Worm (Caenorhabditis elegans) whole organism, L4 larva: Measurements from ENCODE around the gene D1005.2.

Experiments
- daf-16 ChIP-seq, 3 experiments: sonication (generic microtip); optimal IDR thresholded peaks; 2 replicates each; lab custom pipeline; 2016 to 2017; ENCODE audit warnings: missing genetic modification characterization in 3 of 3, missing genetic modification reagents in 3 of 3, mild to moderate bottlenecking in 2 of 3, missing compliant biosample characterization in 2 of 3, missing biosample characterization in 1 of 3, moderate library complexity in 1 of 3
- daf-19 ChIP-seq: fragments of 200-800 bp; sonication (Bioruptor generic); conservative IDR thresholded peaks from 2 replicates; pipeline ENCODE4 v1.3.6; 2022; ENCODE audit warnings: missing genetic modification characterization, missing compliant biosample characterization
- hlh-30 ChIP-seq: sonication (generic microtip); optimal IDR thresholded peaks from 2 replicates; lab custom pipeline; 2017; ENCODE audit warnings: antibody characterized with exemption, mild to moderate bottlenecking, missing genetic modification characterization, missing compliant biosample characterization; ENCODE audit not compliant: insufficient read depth

DNA sequence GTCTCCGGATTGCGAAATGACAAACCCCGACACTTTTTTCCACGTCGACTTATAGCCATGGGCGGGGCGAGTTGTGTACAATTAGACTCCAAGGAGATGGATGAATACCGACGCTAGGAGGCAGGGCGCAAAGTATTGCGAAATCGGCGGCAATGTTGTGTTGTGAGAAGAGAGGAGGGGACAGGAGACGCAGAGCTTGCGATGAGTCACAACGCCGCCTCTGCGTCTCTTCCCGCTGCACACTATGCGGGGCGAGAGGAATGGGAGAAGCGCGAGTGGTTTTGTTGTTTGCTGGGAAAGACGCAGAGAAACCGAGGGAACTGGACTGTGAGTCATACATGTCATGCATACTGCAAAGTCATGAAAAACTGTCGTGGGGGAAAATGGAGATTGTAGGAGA, 4.4 kb upstream of the D1005.2 start:
- peak; percentile 96 for TF ChIP-seq hlh-30 (tag; lab: Kevin White, UChicago)
- TF ChIP-seq daf-19 (GFP tag; lab: Robert Waterston, UW): no peak
- TF ChIP-seq daf-16 (GFP tag; optimal IDR thresholded peaks at IDR 0.05; lab: Kevin White, UChicago): peak in 1 of 2 experiments; percentile 67
- TF ChIP-seq daf-16 (tag; optimal IDR thresholded peaks at IDR 0.05; lab: Kevin White, UChicago): peak; percentile 80
